Fruit fly (Drosophila melanogaster) whole organism, wandering third instar larva: ENCODE measurements around the gene Mst98Ca.

ENCODE experiments used
- Abd-B ChIP-seq: fragments of >200 bp; optimal IDR thresholded peaks from 2 replicates; lab custom pipeline; 2017; ENCODE audit warnings: missing biosample characterization, missing genetic modification characterization
- CG32264 ChIP-seq: fragments of 200-800 bp; sonication (Bioruptor generic); optimal IDR thresholded peaks from 2 replicates; lab custom pipeline; 2016; ENCODE audit warnings: missing biosample characterization, missing genetic modification characterization
- CG9705 ChIP-seq: fragments of 200-800 bp; sonication (Bioruptor generic); optimal IDR thresholded peaks from 2 replicates; lab custom pipeline; 2018; ENCODE audit warnings: missing biosample characterization, mild to moderate bottlenecking, missing genetic modification characterization
- CrebA ChIP-seq: fragments of 200-800 bp; sonication (Bioruptor generic); optimal IDR thresholded peaks from 2 replicates; lab custom pipeline; 2016; ENCODE audit warnings: missing biosample characterization, mild to moderate bottlenecking, missing genetic modification characterization, borderline replicate concordance
- Dfd ChIP-seq: fragments of >200 bp; optimal IDR thresholded peaks from 2 replicates; lab custom pipeline; 2017; ENCODE audit warnings: missing biosample characterization, missing genetic modification characterization
- Dif ChIP-seq: fragments of 200-275, 200-300 bp; sonication (Bioruptor generic); optimal IDR thresholded peaks from 2 replicates; lab custom pipeline; 2018; ENCODE audit warnings: missing biosample characterization, missing genetic modification characterization; ENCODE audit not compliant: partially characterized antibody
- HLH106 ChIP-seq: fragments of 200-800 bp; optimal IDR thresholded peaks from 3 replicates; lab custom pipeline; 2019; ENCODE audit warnings: missing biosample characterization, mild to moderate bottlenecking, missing genetic modification characterization, moderate library complexity
- Hnf4 ChIP-seq: fragments of 200-800 bp; sonication (Bioruptor generic); optimal IDR thresholded peaks from 2 replicates; lab custom pipeline; 2016; ENCODE audit warnings: missing biosample characterization, mild to moderate bottlenecking, missing genetic modification characterization
- Hr78 ChIP-seq: fragments of >200 bp; optimal IDR thresholded peaks from 2 replicates; lab custom pipeline; 2017; ENCODE audit warnings: missing biosample characterization, missing genetic modification characterization
- Hr83 ChIP-seq: fragments of 200-300 bp; sonication (Bioruptor generic); optimal IDR thresholded peaks from 2 replicates; lab custom pipeline; 2016; ENCODE audit warnings: missing biosample characterization, mild to moderate bottlenecking, missing genetic modification characterization, moderate library complexity; ENCODE audit not compliant: poor library complexity, severe bottlenecking
- Jra ChIP-seq: sonication (Bioruptor generic); optimal IDR thresholded peaks from 2 replicates; lab custom pipeline; 2016; ENCODE audit warnings: missing biosample characterization, missing genetic modification characterization
- Mio ChIP-seq: sonication (Bioruptor generic); optimal IDR thresholded peaks from 2 replicates; lab custom pipeline; 2016; ENCODE audit warnings: missing biosample characterization, missing genetic modification characterization
- Myc ChIP-seq: fragments of >200 bp; optimal IDR thresholded peaks from 2 replicates; lab custom pipeline; 2017
- OdsH ChIP-seq: fragments of 200-800 bp; sonication (Bioruptor generic); optimal IDR thresholded peaks from 2 replicates; lab custom pipeline; 2016; ENCODE audit warnings: missing biosample characterization, mild to moderate bottlenecking, missing genetic modification characterization
- Rel ChIP-seq, 2 experiments: fragments of 200-800 bp; sonication (Bioruptor generic) in 1 of 2; optimal IDR thresholded peaks; 2 replicates in 1 of 2; 3 replicates in 1 of 2; lab custom pipeline; 2016 to 2019; ENCODE audit warnings: mild to moderate bottlenecking in 2 of 2, missing biosample characterization in 2 of 2, missing genetic modification characterization in 2 of 2, moderate library complexity in 1 of 2
- Sp1 ChIP-seq: fragments of 200-800 bp; sonication (Bioruptor generic); optimal IDR thresholded peaks from 3 replicates; lab custom pipeline; 2019; ENCODE audit warnings: missing biosample characterization, mild to moderate bottlenecking, missing genetic modification characterization, moderate library complexity
- br ChIP-seq: fragments of 200-800 bp; sonication (Bioruptor generic); optimal IDR thresholded peaks from 2 replicates; lab custom pipeline; 2016; ENCODE audit warnings: missing biosample characterization, missing genetic modification characterization
- brk ChIP-seq: fragments of 200-800 bp; sonication (Bioruptor generic); optimal IDR thresholded peaks from 2 replicates; lab custom pipeline; 2016; ENCODE audit warnings: missing biosample characterization, mild to moderate bottlenecking, missing genetic modification characterization
- dl ChIP-seq, 2 experiments: fragments of 175-275, 200-275 bp in 1 of 2; fragments of 200-275 bp in 1 of 2; sonication (Bioruptor generic); optimal IDR thresholded peaks; lab custom pipeline; 2018; ENCODE audit warnings: mild to moderate bottlenecking in 2 of 2, missing biosample characterization in 2 of 2, missing genetic modification characterization in 2 of 2, moderate library complexity in 2 of 2; ENCODE audit not compliant: partially characterized antibody in 2 of 2, insufficient read depth in 1 of 2
- dsf ChIP-seq: sonication (Bioruptor generic); optimal IDR thresholded peaks from 2 replicates; lab custom pipeline; 2016; ENCODE audit warnings: missing biosample characterization, missing genetic modification characterization, borderline replicate concordance
- foxo ChIP-seq, 2 experiments: fragments of 200-800 bp; sonication (Bioruptor generic); optimal IDR thresholded peaks; 2 replicates in 1 of 2; 3 replicates in 1 of 2; lab custom pipeline; 2016 to 2017; ENCODE audit warnings: missing biosample characterization in 2 of 2, missing genetic modification characterization in 2 of 2
- fru ChIP-seq: fragments of 200-800 bp; sonication (Bioruptor generic); optimal IDR thresholded peaks from 3 replicates; lab custom pipeline; 2016; ENCODE audit warnings: missing biosample characterization, mild to moderate bottlenecking, missing genetic modification characterization
- jim ChIP-seq: fragments of 175-275, 200-325 bp; sonication (Bioruptor generic); optimal IDR thresholded peaks from 2 replicates; lab custom pipeline; 2016; ENCODE audit warnings: missing biosample characterization, mild to moderate bottlenecking, missing genetic modification characterization
- lola ChIP-seq: fragments of >200 bp; optimal IDR thresholded peaks from 2 replicates; lab custom pipeline; 2017; ENCODE audit warnings: missing biosample characterization, missing genetic modification characterization
- pan ChIP-seq: fragments of >200 bp; optimal IDR thresholded peaks from 2 replicates; lab custom pipeline; 2017
- psq ChIP-seq: fragments of 200-800 bp; sonication (Bioruptor generic); optimal IDR thresholded peaks from 3 replicates; lab custom pipeline; 2017; ENCODE audit warnings: missing biosample characterization, mild to moderate bottlenecking, missing genetic modification characterization, moderate library complexity
- rgr ChIP-seq: fragments of 200-800 bp; sonication (Bioruptor generic); optimal IDR thresholded peaks from 3 replicates; lab custom pipeline; 2016; ENCODE audit warnings: missing biosample characterization, mild to moderate bottlenecking, missing genetic modification characterization
- sage ChIP-seq: fragments of 200-800 bp; sonication (Bioruptor generic); optimal IDR thresholded peaks from 2 replicates; lab custom pipeline; 2016; ENCODE audit warnings: missing biosample characterization, mild to moderate bottlenecking, missing genetic modification characterization
- sv ChIP-seq: fragments of 200-800 bp; sonication (Bioruptor generic); optimal IDR thresholded peaks from 3 replicates; lab custom pipeline; 2016; ENCODE audit warnings: missing biosample characterization, missing genetic modification characterization
- tai ChIP-seq: sonication (Bioruptor generic); optimal IDR thresholded peaks from 2 replicates; lab custom pipeline; 2016; ENCODE audit warnings: missing biosample characterization, missing genetic modification characterization
- usp ChIP-seq: fragments of >200 bp; optimal IDR thresholded peaks from 2 replicates; lab custom pipeline; 2017; ENCODE audit warnings: missing biosample characterization, missing genetic modification characterization
- woc ChIP-seq: sonication (Bioruptor generic); optimal IDR thresholded peaks from 2 replicates; lab custom pipeline; 2016; ENCODE audit warnings: missing biosample characterization, mild to moderate bottlenecking, missing genetic modification characterization

The Mst98Ca gene

dm6 chr3R:28283419-28283818 is 7.7 kb upstream of the Mst98Ca start, which contains the start of gene CG34437:
Gene CG34437 (plus strand): TSS chr3R:28283719.
- no peak for TF ChIP-seq pan (lab: Kevin White, UChicago)
- no peak for TF ChIP-seq tai
- TF ChIP-seq OdsH (GFP tag; lab: Kevin White, UChicago): no peak
- TF ChIP-seq foxo (GFP tag; optimal IDR thresholded peaks at IDR 0.05; lab: Kevin White, UChicago): no peak
- TF ChIP-seq Dif (GFP tag; lab: Kevin White, UChicago): no peak
- no peak for TF ChIP-seq Dfd (GFP tag; lab: Kevin White, UChicago)
- no peak for TF ChIP-seq CG32264
- no peak for TF ChIP-seq fru (GFP tag; lab: Kevin White, UChicago)
- no peak for TF ChIP-seq HLH106 (tag; lab: Kevin White, UChicago)
- TF ChIP-seq Myc (lab: Kevin White, UChicago): no peak
- no peak for TF ChIP-seq Abd-B (GFP tag; lab: Kevin White, UChicago)
- TF ChIP-seq Hr78 (GFP tag; lab: Kevin White, UChicago): no peak
- TF ChIP-seq Hr83 (GFP tag; lab: Kevin White, UChicago): no peak
- no peak for TF ChIP-seq CrebA (GFP tag; lab: Kevin White, UChicago)
- TF ChIP-seq Jra (GFP tag; lab: Kevin White, UChicago): no peak
- no peak for TF ChIP-seq Rel (GFP tag; optimal IDR thresholded peaks at IDR 0.05; lab: Kevin White, UChicago)
- no peak for TF ChIP-seq Rel (tag; optimal IDR thresholded peaks at IDR 0.05; lab: Kevin White, UChicago)
- TF ChIP-seq woc (GFP tag; lab: Kevin White, UChicago): no peak
- no peak for TF ChIP-seq Hnf4

DNA sequence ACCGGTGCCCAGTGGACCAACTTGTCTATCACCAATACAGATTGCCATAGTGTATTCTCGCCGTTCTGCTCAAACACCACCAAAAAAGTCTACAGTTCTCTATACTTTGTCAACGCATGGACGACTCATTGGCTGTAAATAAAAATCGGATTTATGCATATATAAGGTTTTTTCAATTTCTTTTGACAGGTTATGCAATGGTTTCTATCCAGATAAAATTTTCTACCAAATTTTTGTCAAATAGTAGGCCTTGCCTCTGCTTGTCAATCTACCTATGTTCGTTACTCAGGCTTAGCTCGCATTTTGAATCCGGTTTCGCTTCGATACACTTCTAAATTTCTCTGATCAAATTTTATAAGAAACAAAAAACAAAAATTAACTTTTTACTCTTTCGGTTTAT is 1.4 kb downstream of the Mst98Ca start, which contains the start of gene Mst98Cb:
Mst98Cb (plus strand) TSS at position 301 of the 400 bp plus-strand sequence.
- no peak for TF ChIP-seq Dif (GFP tag; lab: Kevin White, UChicago)
- TF ChIP-seq CG9705 (GFP tag; lab: Kevin White, UChicago): no peak
- TF ChIP-seq dl (GFP tag; optimal IDR thresholded peaks at IDR 0.05; lab: Kevin White, UChicago; ENCODE audit: insufficient read depth in 1 of 2, partially characterized antibody in 2 of 2): no peak
- TF ChIP-seq Sp1: no peak
- TF ChIP-seq Jra (GFP tag; lab: Kevin White, UChicago): no peak
- no peak for TF ChIP-seq dsf (GFP tag; lab: Kevin White, UChicago)

dm6 chr3R:28293748-28294147 is 2.6 kb downstream of the Mst98Ca start, which contains the start of gene UQCR-14L:
Gene UQCR-14L (plus strand): TSS chr3R:28294048.
- no peak for TF ChIP-seq jim (GFP tag; lab: Kevin White, UChicago)
- TF ChIP-seq Dif (GFP tag; lab: Kevin White, UChicago): no peak
- TF ChIP-seq Rel (GFP tag; optimal IDR thresholded peaks at IDR 0.05; lab: Kevin White, UChicago): no peak
- no peak for TF ChIP-seq Rel (tag; optimal IDR thresholded peaks at IDR 0.05; lab: Kevin White, UChicago)
- no peak for TF ChIP-seq CG32264
- no peak for TF ChIP-seq CrebA (GFP tag; lab: Kevin White, UChicago)
- no peak for TF ChIP-seq Hr83 (GFP tag; lab: Kevin White, UChicago)
- no peak for TF ChIP-seq Myc (lab: Kevin White, UChicago)
- no peak for TF ChIP-seq foxo (GFP tag; optimal IDR thresholded peaks at IDR 0.05; lab: Kevin White, UChicago)
- TF ChIP-seq lola: no peak
- TF ChIP-seq woc (GFP tag; lab: Kevin White, UChicago): no peak
- TF ChIP-seq OdsH (GFP tag; lab: Kevin White, UChicago): no peak

DNA sequence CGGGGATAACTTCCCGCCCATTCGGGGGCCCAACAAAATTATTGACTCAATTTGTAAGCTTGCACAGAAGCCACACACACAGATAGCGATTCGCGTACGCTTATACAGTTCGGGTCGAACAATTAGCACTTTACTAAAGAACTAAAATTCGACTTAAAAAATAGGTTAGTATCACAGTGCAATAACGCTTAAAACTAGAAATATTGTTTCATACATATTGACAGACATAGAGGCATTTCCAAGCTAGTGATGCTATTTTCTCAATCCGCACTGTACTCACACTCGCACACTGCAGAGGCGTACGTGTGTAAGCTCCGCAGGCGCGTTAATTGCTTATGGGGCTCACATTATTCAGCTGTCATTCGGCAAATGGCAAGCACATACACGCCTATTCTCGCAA is 6.4 kb downstream of the Mst98Ca start:
- TF ChIP-seq Sp1 (no peak), dsf (GFP tag; lab: Kevin White, UChicago) (no peak), tai (no peak), rgr (GFP tag; lab: Kevin White, UChicago) (no peak), Hnf4 (no peak), jim (GFP tag; lab: Kevin White, UChicago) (no peak), Hr83 (GFP tag; lab: Kevin White, UChicago) (no peak), usp (GFP tag; lab: Kevin White, UChicago) (no peak)
- TF ChIP-seq, all 38 proteins: peak for 0

DNA sequence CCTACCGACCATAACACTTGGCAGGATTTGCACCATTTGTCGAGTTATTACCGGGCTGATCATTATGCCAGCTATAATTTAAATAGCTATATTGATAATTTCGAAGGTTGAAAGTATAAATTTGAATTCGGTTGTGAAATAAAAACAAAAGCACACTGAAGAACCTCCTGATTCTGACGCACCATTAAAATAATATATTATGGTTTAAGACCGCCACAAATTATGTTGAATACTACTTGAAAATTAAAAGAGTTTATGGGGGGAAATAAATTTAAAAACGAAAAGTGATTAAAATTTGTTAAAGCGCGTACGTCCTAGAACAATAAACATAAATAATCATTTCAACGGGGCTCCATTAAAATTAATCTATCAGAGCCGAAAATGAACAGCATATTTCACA is 13.4 kb downstream of the Mst98Ca start, which contains the start of gene CG12516:
CG12516 (minus strand) TSS at position 101 of the 400 bp plus-strand sequence.
- no peak for TF ChIP-seq brk (GFP tag; lab: Kevin White, UChicago)
- no peak for TF ChIP-seq Mio
- TF ChIP-seq psq (GFP tag; lab: Kevin White, UChicago): no peak
- TF ChIP-seq sv (GFP tag; lab: Kevin White, UChicago): no peak
- TF ChIP-seq br (GFP tag; lab: Kevin White, UChicago): no peak
- no peak for TF ChIP-seq Hr83 (GFP tag; lab: Kevin White, UChicago)
- TF ChIP-seq pan (lab: Kevin White, UChicago): no peak
- no peak for TF ChIP-seq sage
